Worm (Caenorhabditis elegans) whole organism, late embryonic: ENCODE data around the gene K09C8.8.

Experiments
- C08G9.2 ChIP-seq: sonication (generic microtip); optimal IDR thresholded peaks from 2 replicates; lab custom pipeline; 2016; ENCODE audit warnings: mild to moderate bottlenecking, missing genetic modification characterization, moderate library complexity, missing compliant biosample characterization
- F13H6.1 ChIP-seq: sonication (generic microtip); optimal IDR thresholded peaks from 2 replicates; lab custom pipeline; 2016; ENCODE audit warnings: missing genetic modification characterization, missing compliant biosample characterization
- K09A11.1 ChIP-seq: sonication (generic microtip); optimal IDR thresholded peaks from 2 replicates; lab custom pipeline; 2017; ENCODE audit warnings: antibody characterized with exemption, mild to moderate bottlenecking, missing genetic modification characterization, missing compliant biosample characterization; ENCODE audit not compliant: insufficient read depth
- ama-1 ChIP-seq: fragments of 150-350 bp; optimal IDR thresholded peaks from 2 replicates; lab custom pipeline; 2014
- ceh-14 ChIP-seq: sonication (generic microtip); optimal IDR thresholded peaks from 2 replicates; lab custom pipeline; 2016; ENCODE audit warnings: missing genotype, missing genetic modification characterization, missing compliant biosample characterization
- ceh-19 ChIP-seq: fragments of 200-800 bp; sonication (Bioruptor generic); optimal IDR thresholded peaks from 2 replicates; lab custom pipeline; 2018; ENCODE audit warnings: mild to moderate bottlenecking, missing genetic modification characterization, missing compliant biosample characterization
- ceh-2 ChIP-seq: sonication (generic microtip); optimal IDR thresholded peaks from 2 replicates; lab custom pipeline; 2016; ENCODE audit warnings: missing genotype, missing genetic modification characterization, missing compliant biosample characterization
- ceh-30 ChIP-seq: fragments of 150-350 bp; optimal IDR thresholded peaks from 2 replicates; lab custom pipeline; 2014; ENCODE audit warnings: missing biosample characterization, missing genetic modification characterization
- ceh-31 ChIP-seq: sonication (generic microtip); optimal IDR thresholded peaks from 2 replicates; lab custom pipeline; 2016; ENCODE audit warnings: missing genetic modification characterization, missing compliant biosample characterization
- ceh-45 ChIP-seq: fragments of 200-800 bp; sonication (Bioruptor generic); IDR thresholded peaks from 2 replicates; pipeline ENCODE4 v1.3.6; 2022; ENCODE audit warnings: missing genetic modification reagents, missing genetic modification characterization, missing compliant biosample characterization
- ceh-48 ChIP-seq: sonication (generic microtip); optimal IDR thresholded peaks from 2 replicates; lab custom pipeline; 2016; ENCODE audit warnings: missing genetic modification characterization, inconsistent platforms, missing compliant biosample characterization
- ceh-6 ChIP-seq: fragments of 200-800 bp; sonication (Bioruptor generic); optimal IDR thresholded peaks from 2 replicates; lab custom pipeline; 2018; ENCODE audit warnings: mild to moderate bottlenecking, missing genetic modification characterization, missing compliant biosample characterization
- ceh-9 ChIP-seq: sonication (generic microtip); optimal IDR thresholded peaks from 2 replicates; lab custom pipeline; 2016; ENCODE audit warnings: mild to moderate bottlenecking, missing genetic modification characterization, inconsistent platforms, missing compliant biosample characterization
- dmd-4 ChIP-seq: sonication (generic microtip); optimal IDR thresholded peaks from 2 replicates; lab custom pipeline; 2016; ENCODE audit warnings: borderline replicate concordance, missing genetic modification characterization, missing compliant biosample characterization
- ets-4 ChIP-seq: sonication (generic microtip); optimal IDR thresholded peaks from 2 replicates; lab custom pipeline; 2016; ENCODE audit warnings: missing genetic modification characterization, missing compliant biosample characterization
- fax-1 ChIP-seq: sonication (generic microtip); optimal IDR thresholded peaks from 2 replicates; lab custom pipeline; 2016; ENCODE audit warnings: missing genotype, missing genetic modification characterization, missing compliant biosample characterization
- fkh-6 ChIP-seq: sonication (generic microtip); optimal IDR thresholded peaks from 2 replicates; lab custom pipeline; 2016; ENCODE audit warnings: missing genetic modification characterization, missing compliant biosample characterization
- hlh-8 ChIP-seq: sonication (generic microtip); optimal IDR thresholded peaks from 2 replicates; lab custom pipeline; 2016; ENCODE audit warnings: missing genotype, missing genetic modification characterization, missing compliant biosample characterization
- lim-6 ChIP-seq: sonication (generic microtip); optimal IDR thresholded peaks from 2 replicates; lab custom pipeline; 2016; ENCODE audit warnings: missing genetic modification characterization, missing compliant biosample characterization
- lin-11 ChIP-seq: fragments of 200-800 bp; sonication (Bioruptor generic); optimal IDR thresholded peaks from 2 replicates; lab custom pipeline; 2018; ENCODE audit warnings: mild to moderate bottlenecking, missing genetic modification characterization, missing compliant biosample characterization
- pax-1 ChIP-seq: fragments of 150-350 bp; optimal IDR thresholded peaks from 2 replicates; lab custom pipeline; 2014; ENCODE audit warnings: missing biosample characterization, missing genetic modification characterization
- pqm-1 ChIP-seq: sonication (generic microtip); optimal IDR thresholded peaks from 2 replicates; lab custom pipeline; 2016; ENCODE audit warnings: missing genetic modification characterization, missing compliant biosample characterization
- ref-2 ChIP-seq: sonication (generic microtip); optimal IDR thresholded peaks from 2 replicates; lab custom pipeline; 2016; ENCODE audit warnings: missing genetic modification characterization, missing compliant biosample characterization
- rnt-1 ChIP-seq: sonication (generic microtip); optimal IDR thresholded peaks from 2 replicates; lab custom pipeline; 2016; ENCODE audit warnings: missing genetic modification characterization, missing compliant biosample characterization
- sox-2 ChIP-seq: fragments of 200-800 bp; sonication (Bioruptor generic); IDR thresholded peaks from 2 replicates; pipeline ENCODE4 v1.3.6; 2022; ENCODE audit warnings: missing genetic modification reagents, missing genetic modification characterization, missing compliant biosample characterization
- sox-4 ChIP-seq: sonication (generic microtip); optimal IDR thresholded peaks from 2 replicates; lab custom pipeline; 2017; ENCODE audit warnings: mild to moderate bottlenecking, missing genetic modification characterization, inconsistent platforms, missing compliant biosample characterization
- syd-9 ChIP-seq: sonication (generic microtip); optimal IDR thresholded peaks from 2 replicates; lab custom pipeline; 2016; ENCODE audit warnings: mild to moderate bottlenecking, missing genetic modification characterization, moderate library complexity, missing compliant biosample characterization
- tbx-7 ChIP-seq: sonication (generic microtip); optimal IDR thresholded peaks from 2 replicates; lab custom pipeline; 2016; ENCODE audit warnings: missing genotype, missing genetic modification characterization, missing compliant biosample characterization
- ttx-3 ChIP-seq: sonication (generic microtip); optimal IDR thresholded peaks from 2 replicates; lab custom pipeline; 2016; ENCODE audit warnings: missing genetic modification reagents, missing genetic modification characterization, missing compliant biosample characterization
- unc-3 ChIP-seq, 2 experiments: fragments of 200-800 bp in 1 of 2; sonication (Bioruptor generic) in 1 of 2; sonication (generic microtip) in 1 of 2; conservative IDR thresholded peaks in 1 of 2; optimal IDR thresholded peaks in 1 of 2; 2 replicates each; pipeline versions ENCODE4 v1.3.6 to Lab custom; 2016 to 2022; ENCODE audit warnings: missing compliant biosample characterization in 2 of 2, missing genetic modification characterization in 2 of 2, missing genetic modification reagents in 1 of 2
- unc-55 ChIP-seq: sonication (generic microtip); optimal IDR thresholded peaks from 2 replicates; lab custom pipeline; 2017; ENCODE audit warnings: missing biosample characterization, missing genetic modification reagents, missing genetic modification characterization
- ztf-16 ChIP-seq: sonication (generic microtip); optimal IDR thresholded peaks from 2 replicates; lab custom pipeline; 2017; ENCODE audit warnings: missing genetic modification characterization, missing compliant biosample characterization

Gene K09C8.8

DNA sequence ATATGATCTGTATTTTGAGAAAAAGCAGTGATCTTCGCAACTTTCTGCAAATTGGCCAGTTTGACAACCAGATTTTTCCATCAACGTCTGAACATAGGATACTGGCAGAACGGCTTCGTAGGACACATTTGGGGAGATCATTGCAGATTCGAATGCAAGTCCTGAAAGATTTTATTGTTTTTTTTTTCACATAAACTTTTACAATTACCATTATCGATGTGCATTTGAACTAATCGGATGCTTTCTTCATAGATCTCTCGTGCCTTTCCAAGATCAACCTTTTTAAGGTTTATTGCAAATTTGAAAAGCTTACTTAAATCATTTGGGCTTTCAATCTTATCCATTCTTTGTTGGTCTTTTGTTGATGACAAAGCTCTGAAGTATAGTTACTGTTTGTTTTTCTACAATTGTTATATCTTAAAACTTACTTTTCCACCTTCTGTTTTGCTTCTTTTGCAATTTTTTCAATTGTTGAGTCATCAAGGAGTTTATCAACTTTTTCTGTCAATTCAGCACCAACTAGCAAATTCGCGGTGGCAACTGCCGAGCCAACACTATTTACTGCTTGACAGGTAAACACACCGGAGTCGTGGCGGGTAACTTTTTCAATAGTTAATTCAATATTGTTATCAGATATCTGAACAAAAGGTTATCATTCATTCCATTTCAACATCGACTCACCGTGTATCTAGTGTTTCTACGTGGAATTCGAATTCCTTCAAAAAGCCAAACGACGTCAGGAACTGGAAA, 5.9 kb downstream of the K09C8.8 start:
- TF ChIP-seq ttx-3 (tag; lab: Kevin White, UChicago) (no peak), ceh-14 (tag; lab: Kevin White, UChicago) (no peak)
- TF ChIP-seq, all 69 proteins: peak for 0

- TF ChIP-seq tbx-7 (tag; lab: Kevin White, UChicago) = no peak
- no peak for TF ChIP-seq hlh-8 (tag; lab: Kevin White, UChicago)
- TF ChIP-seq ceh-9 = no peak
Observed at ce11 chrX:10979186-10979585, 8.5 kb downstream of the K09C8.8 start, which contains the start of gene pxn-2. pxn-2 (minus strand) TSS chrX:10979286.

DNA sequence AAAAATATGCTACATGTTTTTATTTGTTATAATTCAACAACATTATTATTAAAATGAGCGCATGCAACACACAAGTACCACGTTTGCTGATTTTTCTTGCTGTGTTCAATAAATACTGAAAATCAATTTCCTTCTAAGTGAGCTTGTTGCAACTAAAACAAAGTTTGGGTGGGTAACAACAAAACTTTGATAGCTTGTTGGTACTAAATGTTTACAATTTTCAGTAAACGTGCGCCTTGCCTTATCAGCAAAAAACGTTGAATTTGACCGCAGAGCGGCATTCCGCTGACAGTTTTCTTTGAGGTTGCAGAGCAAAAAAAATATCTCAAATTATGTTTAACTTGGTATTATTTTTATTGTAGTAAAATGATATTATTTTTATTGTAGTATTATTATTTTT, 10.6 kb downstream of the K09C8.8 start:
- TF ChIP-seq ama-1 (lab: Kevin White, UChicago) (no peak), unc-3 (GFP tag; conservative IDR thresholded peaks at IDR 0.05; lab: Robert Waterston, UW) (no peak), unc-3 (tag; optimal IDR thresholded peaks at IDR 0.05; lab: Kevin White, UChicago) (no peak), ets-4 (tag; lab: Kevin White, UChicago) (no peak), K09A11.1 (tag; lab: Kevin White, UChicago) (no peak), lim-6 (tag; lab: Kevin White, UChicago) (no peak), syd-9 (no peak), ceh-48 (no peak), unc-55 (no peak), ztf-16 (no peak), ceh-6 (GFP tag; lab: Kevin White, UChicago) (no peak), pqm-1 (no peak), ref-2 (tag; lab: Kevin White, UChicago) (no peak), ceh-31 (tag; lab: Kevin White, UChicago) (no peak), dmd-4 (no peak)
- TF ChIP-seq, all 69 proteins: peak for 0

DNA sequence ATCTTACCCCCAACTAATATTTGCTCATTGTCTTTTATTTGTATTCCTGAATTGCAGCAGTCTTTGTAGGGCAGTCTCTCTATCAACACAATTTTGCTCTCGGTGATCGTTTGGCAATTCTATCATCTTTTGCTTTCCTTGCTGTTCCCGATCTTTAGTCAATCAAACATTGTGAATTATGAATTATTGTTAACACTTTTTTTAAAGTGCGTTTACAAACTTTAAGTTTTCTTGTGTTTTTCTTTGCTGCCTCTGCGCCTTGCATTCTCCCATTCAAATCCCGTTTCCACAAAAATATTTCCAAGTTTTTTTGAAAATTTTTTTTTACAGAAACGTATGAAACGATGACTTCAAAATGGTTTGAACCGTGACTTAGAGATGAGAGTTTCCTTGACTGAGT, 11.3 kb downstream of the K09C8.8 start, which contains the start of gene ver-4:
TSS of gene ver-4 (plus strand) at position 301 of the 400 bp plus-strand sequence.
- TF ChIP-seq sox-2 (GFP tag; lab: Robert Waterston, UW) (no peak), sox-4 (tag; lab: Kevin White, UChicago) (no peak), ceh-19 (GFP tag; lab: Kevin White, UChicago) (no peak), ceh-6 (GFP tag; lab: Kevin White, UChicago) (no peak), C08G9.2 (tag; lab: Kevin White, UChicago) (no peak), pqm-1 (no peak), pax-1 (tag; lab: Kevin White, UChicago) (no peak), lin-11 (no peak), unc-55 (no peak)

- no peak for TF ChIP-seq ref-2 (tag; lab: Kevin White, UChicago)
- no peak for TF ChIP-seq pqm-1
- no peak for TF ChIP-seq ceh-30
- no peak for TF ChIP-seq pax-1 (tag; lab: Kevin White, UChicago)
- TF ChIP-seq ceh-45 (GFP tag; lab: Robert Waterston, UW) = no peak
- no peak for TF ChIP-seq fax-1 (tag; lab: Kevin White, UChicago)
- no peak for TF ChIP-seq ceh-2 (tag; lab: Kevin White, UChicago)
- no peak for TF ChIP-seq dmd-4
- no peak for TF ChIP-seq ceh-19 (GFP tag; lab: Kevin White, UChicago)
- TF ChIP-seq F13H6.1 (tag; lab: Kevin White, UChicago) = no peak
- no peak for TF ChIP-seq K09A11.1 (tag; lab: Kevin White, UChicago)
- TF ChIP-seq rnt-1 = no peak
- TF ChIP-seq fkh-6 (tag; lab: Kevin White, UChicago) = no peak
- no peak for TF ChIP-seq sox-2 (GFP tag; lab: Robert Waterston, UW)
- TF ChIP-seq lin-11 = no peak
Observed at ce11 chrX:10989286-10989685, 18.6 kb downstream of the K09C8.8 start.
